Worm (Caenorhabditis elegans) whole organism, young adult: Measurements from ENCODE around the gene B0001.8.

Source experiments
- F57A8.1 ChIP-seq: fragments of 200-800 bp; sonication (Bioruptor generic); optimal IDR thresholded peaks from 2 replicates; lab custom pipeline; 2018; ENCODE audit warnings: mild to moderate bottlenecking, missing genetic modification characterization, moderate library complexity, missing compliant biosample characterization
- aptf-2 ChIP-seq: fragments of 200-800 bp; sonication (Bioruptor generic); conservative IDR thresholded peaks from 2 replicates; pipeline ENCODE4 v1.3.6; 2022; ENCODE audit warnings: missing genetic modification reagents, missing genetic modification characterization, missing compliant biosample characterization
- athp-1 ChIP-seq: sonication (generic microtip); optimal IDR thresholded peaks from 2 replicates; lab custom pipeline; 2017; ENCODE audit warnings: mild to moderate bottlenecking, missing genetic modification characterization, missing compliant biosample characterization
- mxl-1 ChIP-seq: sonication (generic microtip); optimal IDR thresholded peaks from 2 replicates; lab custom pipeline; 2016; ENCODE audit warnings: missing genetic modification characterization, missing compliant biosample characterization
- sdz-38 ChIP-seq: sonication (generic microtip); optimal IDR thresholded peaks from 2 replicates; lab custom pipeline; 2016; ENCODE audit warnings: missing genotype, missing genetic modification characterization, missing compliant biosample characterization
- sptf-2 ChIP-seq: fragments of 200-800 bp; sonication (Bioruptor generic); optimal IDR thresholded peaks from 2 replicates; lab custom pipeline; 2018; ENCODE audit warnings: mild to moderate bottlenecking, missing genetic modification characterization, missing compliant biosample characterization
- ztf-25 ChIP-seq: fragments of 200-800 bp; sonication (Bioruptor generic); IDR thresholded peaks from 2 replicates; pipeline ENCODE4 v1.3.6; 2022; ENCODE audit warnings: missing genetic modification reagents, missing genetic modification characterization, missing compliant biosample characterization

- TF ChIP-seq sdz-38 (tag; lab: Kevin White, UChicago) = no peak
- no peak for TF ChIP-seq mxl-1 (tag; lab: Kevin White, UChicago)
- no peak for TF ChIP-seq athp-1 (tag; lab: Kevin White, UChicago)
- no peak for TF ChIP-seq F57A8.1
- no peak for TF ChIP-seq aptf-2
- TF ChIP-seq ztf-25 (GFP tag; lab: Robert Waterston, UW) = no peak
- TF ChIP-seq sptf-2 (GFP tag; lab: Kevin White, UChicago) = no peak
Observed at ce11 chrIV:12121076-12121475, 19.8 kb downstream of the B0001.8 start, which contains the start of the genes ddb-1 and M18.6.
